Fruit fly (Drosophila melanogaster) whole organism, wandering third instar larva: ENCODE results near the gene Rab9E.

Experiments used
- Abd-B ChIP-seq: fragments of >200 bp; optimal IDR thresholded peaks from 2 replicates; lab custom pipeline; 2017; ENCODE audit warnings: missing biosample characterization, missing genetic modification characterization
- Mio ChIP-seq: sonication (Bioruptor generic); optimal IDR thresholded peaks from 2 replicates; lab custom pipeline; 2016; ENCODE audit warnings: missing biosample characterization, missing genetic modification characterization
- OdsH ChIP-seq: fragments of 200-800 bp; sonication (Bioruptor generic); optimal IDR thresholded peaks from 2 replicates; lab custom pipeline; 2016; ENCODE audit warnings: missing biosample characterization, mild to moderate bottlenecking, missing genetic modification characterization
- sage ChIP-seq: fragments of 200-800 bp; sonication (Bioruptor generic); optimal IDR thresholded peaks from 2 replicates; lab custom pipeline; 2016; ENCODE audit warnings: missing biosample characterization, mild to moderate bottlenecking, missing genetic modification characterization

Gene Rab9E

dm6 chrX:10613568-10613967, 48.1 kb downstream of the Rab9E start:
- TF ChIP-seq Abd-B (GFP tag; lab: Kevin White, UChicago): no peak
- no peak for TF ChIP-seq sage (GFP tag; lab: Kevin White, UChicago)
- TF ChIP-seq Mio: no peak
- no peak for TF ChIP-seq OdsH
